Fruit fly (Drosophila melanogaster): ENCODE results near the gene pigeon.

pigeon gene

dm6 chr2L:19190195-19190594 lies 4.4 kb downstream of the pigeon start, which contains the start of gene drl (continued):
- TF ChIP-seq MBD-R2 (GFP tag; IDR thresholded peaks at IDR 0.05) (no peak), fd102C (GFP tag; optimal IDR thresholded peaks at IDR 0.05) (peak; percentile 6), Myb (GFP tag; optimal IDR thresholded peaks at IDR 0.05) (no peak), CG7786 (GFP tag; optimal IDR thresholded peaks at IDR 0.05) (no peak), exex (tag; optimal IDR thresholded peaks at IDR 0.05) (no peak), CG2712 (tag; optimal IDR thresholded peaks at IDR 0.05) (peak; percentile 44), CG4854 (GFP tag; optimal IDR thresholded peaks at IDR 0.05) (no peak), otp (GFP tag; IDR thresholded peaks at IDR 0.05) (peak; percentile 55; the same call in 1 of the 3 replicates), Fer1 (GFP tag; optimal IDR thresholded peaks at IDR 0.05) (peak; percentile 72), wek (GFP tag; optimal IDR thresholded peaks at IDR 0.05) (peak; percentile 64), chn (GFP tag; optimal IDR thresholded peaks at IDR 0.05) (no peak), schlank (tag; optimal IDR thresholded peaks at IDR 0.05) (no peak), CG1792 (GFP tag; optimal IDR thresholded peaks at IDR 0.05) (no peak), HmgZ (tag; optimal IDR thresholded peaks at IDR 0.05) (peak; percentile 36), HHEX (GFP tag; optimal IDR thresholded peaks at IDR 0.05) (peak; percentile 44), jigr1 (GFP tag; IDR thresholded peaks at IDR 0.05) (no peak), grau (tag; optimal IDR thresholded peaks at IDR 0.05) (peak; percentile 14), CG30403 (GFP tag; optimal IDR thresholded peaks at IDR 0.05) (no peak), dmrt99B (tag; optimal IDR thresholded peaks at IDR 0.05) (no peak), Scr (GFP tag; IDR thresholded peaks at IDR 0.05; ENCODE audit: partially characterized antibody) (peak; percentile 30; the same call in 1 of the 2 replicates), Rfx (GFP tag; IDR thresholded peaks at IDR 0.05) (peak; percentile 36; the same call in 1 of the 2 replicates), CG11504 (tag; optimal IDR thresholded peaks at IDR 0.05) (no peak), abd-A (tag; optimal IDR thresholded peaks at IDR 0.05) (peak; percentile 45), Mad (GFP tag; optimal IDR thresholded peaks at IDR 0.05) (peak; percentile 24), CG3163 (GFP tag; optimal IDR thresholded peaks at IDR 0.05) (no peak), CG11695 (GFP tag; IDR thresholded peaks at IDR 0.05) (0 out of 3 replicates have a peak, but pooled peaks have one; percentile 34), CG13287 (GFP tag; IDR thresholded peaks at IDR 0.05; ENCODE audit: partially characterized antibody) (peak; percentile 60; the same call in 1 of the 2 replicates), CG8765 (GFP tag; IDR thresholded peaks at IDR 0.05) (no peak), Hr39 (optimal IDR thresholded peaks at IDR 0.05) (no peak), CG31224 (GFP tag; IDR thresholded peaks at IDR 0.05) (no peak), danr (GFP tag; IDR thresholded peaks at IDR 0.05) (no peak), CG10209 (GFP tag; optimal IDR thresholded peaks at IDR 0.05) (no peak), CG31365 (tag; optimal IDR thresholded peaks at IDR 0.05) (no peak), hth (optimal IDR thresholded peaks at IDR 0.05) (no peak), CG6791 (GFP tag; IDR thresholded peaks at IDR 0.05; ENCODE audit: partially characterized antibody) (peak; percentile 57; the same call in 1 of the 3 replicates), CG17612 (GFP tag; IDR thresholded peaks at IDR 0.05) (no peak), gcm (GFP tag; optimal IDR thresholded peaks at IDR 0.05) (peak; percentile 50), CG9215 (GFP tag; IDR thresholded peaks at IDR 0.05) (no peak), CG30020 (tag; optimal IDR thresholded peaks at IDR 0.05) (no peak), cad (GFP tag; optimal IDR thresholded peaks at IDR 0.05) (no peak), CG11560 (tag; IDR thresholded peaks at IDR 0.05) (no peak), tin (GFP tag; optimal IDR thresholded peaks at IDR 0.05) (no peak), yki (optimal IDR thresholded peaks at IDR 0.05) (no peak), CG4707 (GFP tag; optimal IDR thresholded peaks at IDR 0.05) (peak; percentile 58), CG10366 (GFP tag; IDR thresholded peaks at IDR 0.05) (no peak), inv (GFP tag; IDR thresholded peaks at IDR 0.05; ENCODE audit: partially characterized antibody) (peak; percentile 14; the same call in 1 of the 2 replicates), grn (GFP tag; optimal IDR thresholded peaks at IDR 0.05) (no peak), CG1603 (tag; optimal IDR thresholded peaks at IDR 0.05) (peak; percentile 48), pnt (GFP tag; optimal IDR thresholded peaks at IDR 0.05) (no peak), CG33557 (GFP tag; optimal IDR thresholded peaks at IDR 0.05) (peak; percentile 29), CG1602 (GFP tag; optimal IDR thresholded peaks at IDR 0.05) (no peak), B-H1 (GFP tag; IDR thresholded peaks at IDR 0.05) (no peak; the same call in 2 of the 3 replicates)
